Worm (Caenorhabditis elegans) whole organism, late embryonic: ENCODE measurements around the gene F29F11.20.

ENCODE experiments used
- pax-1 ChIP-seq: fragments of 150-350 bp; optimal IDR thresholded peaks from 2 replicates; lab custom pipeline; 2014; ENCODE audit warnings: missing biosample characterization, missing genetic modification characterization
- sox-4 ChIP-seq: sonication (generic microtip); optimal IDR thresholded peaks from 2 replicates; lab custom pipeline; 2017; ENCODE audit warnings: mild to moderate bottlenecking, missing genetic modification characterization, inconsistent platforms, missing compliant biosample characterization

DNA sequence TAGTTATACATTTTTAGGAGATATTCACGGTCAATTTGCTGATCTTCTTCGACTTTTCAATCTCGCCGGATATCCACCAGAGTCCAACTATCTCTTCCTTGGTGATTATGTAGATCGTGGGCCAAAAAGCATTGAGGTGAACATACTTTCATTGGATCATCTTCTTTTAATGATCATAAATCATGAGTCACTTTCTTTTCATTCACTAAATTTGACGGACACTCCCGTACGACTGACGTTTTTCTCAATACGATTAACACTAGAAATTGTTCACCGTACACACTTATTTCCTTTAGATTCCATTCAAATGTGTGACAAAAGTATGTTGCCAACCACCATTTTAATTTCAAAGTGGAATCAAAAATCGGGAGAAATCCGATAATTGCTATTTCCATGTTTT, 15.2 kb downstream of the F29F11.20 start:
- TF ChIP-seq pax-1 (tag; lab: Kevin White, UChicago) (no peak), sox-4 (tag; lab: Kevin White, UChicago) (no peak)
